Fruit fly (Drosophila melanogaster) whole organism, adult: ENCODE data around the gene CG34280.

Source experiments
- CG11617 ChIP-seq: fragments of 200-800 bp; sonication (Bioruptor generic); optimal IDR thresholded peaks from 2 replicates; lab custom pipeline; 2017; ENCODE audit warnings: mild to moderate bottlenecking, missing biosample characterization, missing genetic modification reagents, missing genetic modification characterization
- CG12768 ChIP-seq: fragments of 200-800 bp; sonication (Bioruptor generic); optimal IDR thresholded peaks from 2 replicates; lab custom pipeline; 2017; ENCODE audit warnings: missing biosample characterization, missing genetic modification characterization, mild to moderate bottlenecking, moderate library complexity, missing genetic modification reagents
- CG14711 ChIP-seq: fragments of 200-800 bp; sonication (Bioruptor generic); optimal IDR thresholded peaks from 2 replicates; lab custom pipeline; 2018; ENCODE audit warnings: missing biosample characterization, mild to moderate bottlenecking, missing genetic modification characterization, moderate library complexity
- CG1620 ChIP-seq: fragments of 200-800 bp; sonication (Bioruptor generic); optimal IDR thresholded peaks from 2 replicates; lab custom pipeline; 2016; ENCODE audit warnings: missing biosample characterization, missing genetic modification characterization
- CG33017 ChIP-seq: fragments of 200-800 bp; sonication (Bioruptor generic); optimal IDR thresholded peaks from 2 replicates; lab custom pipeline; 2018; ENCODE audit warnings: missing biosample characterization, mild to moderate bottlenecking, missing genetic modification characterization, moderate library complexity
- CG5204 ChIP-seq: fragments of 200-800 bp; sonication (Bioruptor generic); optimal IDR thresholded peaks from 2 replicates; lab custom pipeline; 2016; ENCODE audit warnings: missing biosample characterization, missing genetic modification characterization
- CG7045 ChIP-seq: fragments of 200-800 bp; sonication (Bioruptor generic); optimal IDR thresholded peaks from 2 replicates; lab custom pipeline; 2017; ENCODE audit warnings: missing biosample characterization, mild to moderate bottlenecking, missing genetic modification characterization
- Clk ChIP-seq: fragments of 200-800 bp; sonication (Bioruptor generic); optimal IDR thresholded peaks from 2 replicates; lab custom pipeline; 2017; ENCODE audit warnings: missing biosample characterization, missing genetic modification characterization
- Crg-1 ChIP-seq: fragments of 200-800 bp; sonication (Bioruptor generic); optimal IDR thresholded peaks from 2 replicates; lab custom pipeline; 2016; ENCODE audit warnings: missing biosample characterization, missing genetic modification characterization
- Hr96 ChIP-seq: fragments of 200-800 bp; sonication (Bioruptor generic); optimal IDR thresholded peaks from 2 replicates; lab custom pipeline; 2016; ENCODE audit warnings: missing biosample characterization, missing genetic modification characterization
- Mnt ChIP-seq: fragments of 200-800 bp; sonication (Bioruptor generic); optimal IDR thresholded peaks from 2 replicates; lab custom pipeline; 2016; ENCODE audit warnings: missing biosample characterization, mild to moderate bottlenecking, missing genetic modification characterization
- bab1 ChIP-seq: fragments of 200-800 bp; sonication (Bioruptor generic); optimal IDR thresholded peaks from 3 replicates; lab custom pipeline; 2019; ENCODE audit warnings: missing biosample characterization, mild to moderate bottlenecking, missing genetic modification characterization, moderate library complexity
- cic ChIP-seq: fragments of 200-800 bp; sonication (Bioruptor generic); optimal IDR thresholded peaks from 2 replicates; lab custom pipeline; 2017; ENCODE audit warnings: missing biosample characterization, mild to moderate bottlenecking, missing genetic modification characterization, moderate library complexity
- cnc ChIP-seq, 2 experiments: fragments of >200 bp; optimal IDR thresholded peaks; 2 replicates each; lab custom pipeline; 2017
- kay ChIP-seq: fragments of 200-800 bp; sonication (Bioruptor generic); peaks from one replicate; lab custom pipeline; 2016; ENCODE audit warnings: missing biosample characterization, missing genetic modification characterization, borderline replicate concordance
- ovo ChIP-seq: fragments of 200-800 bp; sonication (Bioruptor generic); optimal IDR thresholded peaks from 2 replicates; lab custom pipeline; 2016; ENCODE audit warnings: missing biosample characterization, missing genetic modification characterization
- pad ChIP-seq: fragments of 200-800 bp; sonication (Bioruptor generic); optimal IDR thresholded peaks from 3 replicates; lab custom pipeline; 2017; ENCODE audit warnings: missing biosample characterization, missing genetic modification characterization, mild to moderate bottlenecking, moderate library complexity, missing genetic modification reagents
- tj ChIP-seq: fragments of 200-800 bp; sonication (Bioruptor generic); optimal IDR thresholded peaks from 3 replicates; lab custom pipeline; 2017; ENCODE audit warnings: missing biosample characterization, mild to moderate bottlenecking, missing genetic modification characterization, moderate library complexity
- toe ChIP-seq: fragments of 200-800 bp; sonication (Bioruptor generic); optimal IDR thresholded peaks from 2 replicates; lab custom pipeline; 2016; ENCODE audit warnings: missing biosample characterization, missing genetic modification characterization

Gene CG34280

dm6 chr3R:17403618-17404017 lies at the start of gene CG34280:
TSS of gene CG34280 (minus strand) at chr3R:17403718.
- TF ChIP-seq Clk, result no peak
- no peak for TF ChIP-seq bab1 (GFP tag; lab: Kevin White, UChicago)
- TF ChIP-seq CG7045 (GFP tag; lab: Kevin White, UChicago), result no peak
- TF ChIP-seq kay, result peak; percentile 58

- TF ChIP-seq cnc (optimal IDR thresholded peaks at IDR 0.05; lab: Kevin White, UChicago), result no peak
- TF ChIP-seq ovo (GFP tag; lab: Kevin White, UChicago), result no peak
- TF ChIP-seq cic (GFP tag; lab: Kevin White, UChicago), result no peak
- no peak for TF ChIP-seq CG12768
- TF ChIP-seq CG5204 (GFP tag; lab: Kevin White, UChicago), result no peak
- TF ChIP-seq CG1620 (GFP tag; lab: Kevin White, UChicago), result no peak
- TF ChIP-seq pad (GFP tag; lab: Kevin White, UChicago), result no peak
- no peak for TF ChIP-seq CG7045 (GFP tag; lab: Kevin White, UChicago)
- no peak for TF ChIP-seq kay
- TF ChIP-seq CG14711 (tag; lab: Kevin White, UChicago), result no peak
- no peak for TF ChIP-seq Mnt (GFP tag; lab: Kevin White, UChicago)
- TF ChIP-seq CG33017, result no peak
- TF ChIP-seq toe (GFP tag; lab: Kevin White, UChicago), result no peak
- TF ChIP-seq Crg-1 (GFP tag; lab: Kevin White, UChicago), result no peak
- TF ChIP-seq tj (GFP tag; lab: Kevin White, UChicago), result no peak
- TF ChIP-seq Clk, result no peak
- no peak for TF ChIP-seq bab1 (GFP tag; lab: Kevin White, UChicago)
- TF ChIP-seq Hr96 (GFP tag; lab: Kevin White, UChicago), result no peak
Observed at dm6 chr3R:17449402-17449801, 45.9 kb upstream of the CG34280 start.

- TF ChIP-seq cnc (optimal IDR thresholded peaks at IDR 0.05; lab: Kevin White, UChicago) (no peak), bab1 (GFP tag; lab: Kevin White, UChicago) (no peak), CG33017 (no peak), CG12768 (no peak), tj (GFP tag; lab: Kevin White, UChicago) (no peak)
Observed at dm6 chr3R:17448758-17449157, 45.2 kb upstream of the CG34280 start, which contains the start of gene Eh. TSS of gene Eh (minus strand) at chr3R:17448858.

- TF ChIP-seq CG1620 (GFP tag; lab: Kevin White, UChicago) (no peak), cic (GFP tag; lab: Kevin White, UChicago) (no peak), Crg-1 (GFP tag; lab: Kevin White, UChicago) (no peak)
Observed at dm6 chr3R:17447615-17448014, 44.1 kb upstream of the CG34280 start.

dm6 chr3R:17440628-17441027 lies 37.1 kb upstream of the CG34280 start, which contains the start of gene CG14331:
TSS of gene CG14331 (minus strand) at chr3R:17440728.
- TF ChIP-seq Mnt (GFP tag; lab: Kevin White, UChicago) (no peak), toe (GFP tag; lab: Kevin White, UChicago) (no peak), CG14711 (tag; lab: Kevin White, UChicago) (no peak), Hr96 (GFP tag; lab: Kevin White, UChicago) (no peak), CG33017 (no peak), Crg-1 (GFP tag; lab: Kevin White, UChicago) (no peak), CG1620 (GFP tag; lab: Kevin White, UChicago) (no peak), CG11617 (GFP tag; lab: Kevin White, UChicago) (no peak), pad (GFP tag; lab: Kevin White, UChicago) (no peak), bab1 (GFP tag; lab: Kevin White, UChicago) (no peak)

dm6 chr3R:17434330-17434729 lies 30.8 kb upstream of the CG34280 start, which contains the start of gene CG44090:
TSS of gene CG44090 (minus strand) at chr3R:17434430.
- TF ChIP-seq toe (GFP tag; lab: Kevin White, UChicago), result no peak
- TF ChIP-seq ovo (GFP tag; lab: Kevin White, UChicago), result no peak
- TF ChIP-seq CG7045 (GFP tag; lab: Kevin White, UChicago), result no peak
- TF ChIP-seq kay, result peak; percentile 36
- TF ChIP-seq bab1 (GFP tag; lab: Kevin White, UChicago), result no peak

- TF ChIP-seq CG11617 (GFP tag; lab: Kevin White, UChicago), result no peak
- no peak for TF ChIP-seq CG7045 (GFP tag; lab: Kevin White, UChicago)
Observed at dm6 chr3R:17433117-17433516, 29.6 kb upstream of the CG34280 start.

dm6 chr3R:17430481-17430880 lies 27.0 kb upstream of the CG34280 start:
- TF ChIP-seq Hr96 (GFP tag; lab: Kevin White, UChicago) (no peak), CG12768 (no peak), toe (GFP tag; lab: Kevin White, UChicago) (no peak), CG14711 (tag; lab: Kevin White, UChicago) (no peak), CG7045 (GFP tag; lab: Kevin White, UChicago) (no peak), Clk (no peak), kay (no peak)
